Fruit fly (Drosophila melanogaster) whole organism, pupa: Measurements from ENCODE around the gene Gr77a.

Experiments
- CG8301 ChIP-seq: fragments of 200-800 bp; sonication (Bioruptor generic); optimal IDR thresholded peaks from 2 replicates; lab custom pipeline; 2018; ENCODE audit warnings: missing biosample characterization, mild to moderate bottlenecking, missing genetic modification characterization
- EcR ChIP-seq: fragments of 200-800 bp; sonication (Bioruptor generic); optimal IDR thresholded peaks from 3 replicates; lab custom pipeline; 2019; ENCODE audit warnings: missing biosample characterization, missing genetic modification characterization, mild to moderate bottlenecking, moderate library complexity, missing genetic modification reagents
- Ets98B ChIP-seq: fragments of 200-800 bp; sonication (Bioruptor generic); IDR thresholded peaks from 2 replicates; pipeline ENCODE4 v1.3.6; 2022; ENCODE audit warnings: missing biosample characterization, missing genetic modification characterization

- TF ChIP-seq EcR (GFP tag; lab: Kevin White, UChicago) (peak; percentile 47), Ets98B (GFP tag; lab: Robert Waterston, UW) (no peak), CG8301 (no peak)
These were observed 1.9 kb downstream of the Gr77a start for dm6 chr3L:20737346-20737745.
